Worm (Caenorhabditis elegans): Measurements from ENCODE around the gene sto-4.
A peak's percentile ranks its signal among the peaks of the same experiment; 100 is the strongest.

The sto-4 gene

ce11 chrX:11680851-11681250 lies 36.9 kb downstream of the sto-4 start, which contains the start of gene T04F8.7:
Gene T04F8.7, minus strand, starts transcription at chrX:11680980.
- TF ChIP-seq nhr-41 (GFP tag; IDR thresholded peaks at IDR 0.05) (0 out of 2 replicates have a peak, but pooled peaks have one; percentile 13), T26A8.4 (GFP tag; IDR thresholded peaks at IDR 0.05) (no peak), F44E2.7 (GFP tag; IDR thresholded peaks at IDR 0.05) (no peak), nhr-77 (tag; optimal IDR thresholded peaks at IDR 0.05) (peak; percentile 13), nhr-111 (GFP tag; optimal IDR thresholded peaks at IDR 0.05) (no peak), nhr-28 (tag; optimal IDR thresholded peaks at IDR 0.05) (peak; percentile 66), hlh-30 (tag; optimal IDR thresholded peaks at IDR 0.05; ENCODE audit: insufficient read depth) (peak; percentile 65), nhr-48 (tag; optimal IDR thresholded peaks at IDR 0.05) (peak; percentile 38), ces-1 (GFP tag; optimal IDR thresholded peaks at IDR 0.05) (no peak), ceh-20 (GFP tag; IDR thresholded peaks at IDR 0.05) (no peak), dve-1 (tag; optimal IDR thresholded peaks at IDR 0.05; ENCODE audit: insufficient read depth) (peak; percentile 75), aha-1 (tag) (peak; percentile 95), egl-27 (tag; optimal IDR thresholded peaks at IDR 0.05) (no peak), pqm-1 (tag; optimal IDR thresholded peaks at IDR 0.05) (peak; percentile 50), arid-1 (GFP tag; conservative IDR thresholded peaks at IDR 0.05) (no peak), ztf-11 (tag; optimal IDR thresholded peaks at IDR 0.05) (no peak), hif-1 (tag; optimal IDR thresholded peaks at IDR 0.05) (peak in 1 of 2 experiments; percentile 32), ama-1 (optimal IDR thresholded peaks at IDR 0.05) (no peak), spr-3 (GFP tag; optimal IDR thresholded peaks at IDR 0.05) (no peak), daf-8 (GFP tag; IDR thresholded peaks at IDR 0.05) (no peak), Y48G9A.11 (GFP tag; IDR thresholded peaks at IDR 0.05) (no peak), zfp-3 (GFP tag; conservative IDR thresholded peaks at IDR 0.05) (no peak), dmd-6 (GFP tag; IDR thresholded peaks at IDR 0.05) (peak; percentile 88), snpc-4 (tag; optimal IDR thresholded peaks at IDR 0.05) (no peak), hlh-11 (tag; optimal IDR thresholded peaks at IDR 0.05) (peak; percentile 85), nhr-76 (tag; optimal IDR thresholded peaks at IDR 0.05) (no peak), mxl-2 (GFP tag; conservative IDR thresholded peaks at IDR 0.05) (no peak), mxl-3 (GFP tag; optimal IDR thresholded peaks at IDR 0.05) (peak; percentile 39), tra-1 (GFP tag; IDR thresholded peaks at IDR 0.05) (0 out of 2 replicates have a peak, but pooled peaks have one; percentile 42), nhr-10 (tag; optimal IDR thresholded peaks at IDR 0.05) (no peak), daf-16 (GFP tag; optimal IDR thresholded peaks at IDR 0.05) (no peak), daf-16 (tag; optimal IDR thresholded peaks at IDR 0.05) (peak; percentile 87)

ce11 chrX:11684261-11684660 lies 40.3 kb downstream of the sto-4 start, which contains the start of gene hnd-1:
Gene hnd-1, plus strand, starts transcription at chrX:11684561.
- TF ChIP-seq F37D6.2 (tag; optimal IDR thresholded peaks at IDR 0.05) = no peak
- TF ChIP-seq lin-38 (GFP tag; IDR thresholded peaks at IDR 0.05) = no peak

- TF ChIP-seq unc-62 (GFP tag; optimal IDR thresholded peaks at IDR 0.05 in 1 of 2) = peak in 1 of 2 experiments; percentile 97
- TF ChIP-seq unc-62 (tag; optimal IDR thresholded peaks at IDR 0.05) = no peak
- no peak for TF ChIP-seq dmd-8 (GFP tag; IDR thresholded peaks at IDR 0.05)
- TF ChIP-seq set-16 (GFP tag; IDR thresholded peaks at IDR 0.05) = no peak
- no peak for TF ChIP-seq nhr-76 (tag; optimal IDR thresholded peaks at IDR 0.05)
Measured at ce11 chrX:11687836-11688319, 44.0 kb downstream of the sto-4 start, which contains the start of gene C44C10.7. Gene C44C10.7, minus strand, starts transcription at chrX:11688269.

Data from whole organism, L4 larva.